Fruit fly (Drosophila melanogaster) Kc167 (cell line): ENCODE results near the gene CG15880.

ENCODE experiments used
- Myc ChIP-seq: fragments of >200 bp; optimal IDR thresholded peaks from 2 replicates; lab custom pipeline; 2017; ENCODE audit warnings: missing external identifiers
- Sin3A ChIP-seq: fragments of >200 bp; optimal IDR thresholded peaks from 2 replicates; lab custom pipeline; 2018; ENCODE audit warnings: missing external identifiers
- h ChIP-seq: fragments of >200 bp; optimal IDR thresholded peaks from 3 replicates; lab custom pipeline; 2018; ENCODE audit warnings: missing external identifiers
- insv ChIP-seq: fragments of >200 bp; optimal IDR thresholded peaks from 3 replicates; lab custom pipeline; 2018; ENCODE audit warnings: missing external identifiers
- psq ChIP-seq: fragments of >200 bp; optimal IDR thresholded peaks from 2 replicates; lab custom pipeline; 2017; ENCODE audit warnings: missing external identifiers
- ttk ChIP-seq: sonication (Bioruptor generic); optimal IDR thresholded peaks from 2 replicates; lab custom pipeline; 2017; ENCODE audit warnings: missing external identifiers

CG15880 gene

DNA sequence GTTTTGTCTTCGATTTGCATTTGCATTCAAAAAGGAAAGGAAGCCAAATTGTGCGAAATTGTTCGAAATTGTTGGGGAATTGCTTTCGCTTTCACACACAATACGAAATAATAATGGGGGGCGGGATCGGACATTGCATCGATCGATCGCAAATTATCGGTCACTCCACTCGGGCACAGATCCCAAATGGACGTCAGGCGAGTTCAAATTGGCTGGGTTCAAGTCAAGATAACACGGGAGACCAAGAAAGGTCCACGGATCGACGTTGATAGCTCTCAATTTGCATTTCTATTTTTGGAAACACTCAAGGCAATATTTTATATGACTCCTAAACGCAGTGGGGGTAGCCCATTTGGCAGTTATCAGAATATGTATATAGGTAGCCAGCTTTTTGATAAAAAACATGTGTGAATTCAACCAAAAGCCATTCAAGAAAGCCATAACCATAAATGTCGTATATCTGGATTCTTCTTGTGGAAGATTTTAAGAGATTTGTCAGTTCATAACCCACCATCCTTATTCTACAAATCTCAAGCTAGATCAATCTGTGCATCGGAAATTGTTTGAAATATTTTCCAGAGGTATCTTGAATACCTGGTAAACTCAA is 31.5 kb upstream of the CG15880 start:
- TF ChIP-seq psq (lab: Kevin White, UChicago) (no peak), ttk (no peak), insv (lab: Kevin White, UChicago) (no peak), Sin3A (no peak), Myc (lab: Kevin White, UChicago) (no peak), h (lab: Kevin White, UChicago) (no peak)

DNA sequence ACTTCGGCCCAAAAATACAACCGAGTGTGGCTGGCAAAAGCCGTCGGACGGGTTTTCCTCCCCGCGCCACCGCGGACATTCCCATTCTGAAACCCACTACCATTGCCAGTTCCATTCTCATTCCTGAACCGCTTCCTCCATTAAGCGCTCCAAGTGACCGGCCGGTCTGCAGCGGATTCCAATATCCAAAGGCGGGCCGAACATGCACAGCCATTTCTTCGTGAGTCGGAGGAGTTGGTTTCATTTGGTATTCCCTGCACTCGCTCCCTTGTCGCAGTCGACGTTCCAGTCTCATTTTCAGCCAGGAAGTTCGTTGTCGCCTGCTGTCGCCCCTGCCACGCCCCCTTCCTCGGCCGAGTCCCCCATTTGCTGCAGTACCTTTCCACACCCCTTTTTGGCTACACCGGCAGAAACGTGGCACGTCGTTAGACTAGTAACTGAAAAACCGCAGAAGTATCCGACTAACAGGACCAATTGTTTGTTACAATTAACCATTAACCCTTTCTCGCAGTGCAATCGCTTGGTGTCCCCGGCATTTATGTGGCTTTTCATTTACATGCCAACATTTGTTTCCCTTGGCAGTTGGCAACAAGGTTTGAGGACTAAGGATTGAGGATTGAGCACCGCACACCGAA is 30.4 kb upstream of the CG15880 start:
- TF ChIP-seq psq (lab: Kevin White, UChicago) (no peak), ttk (no peak), insv (lab: Kevin White, UChicago) (no peak), Sin3A (no peak), Myc (lab: Kevin White, UChicago) (no peak), h (lab: Kevin White, UChicago) (no peak)

DNA sequence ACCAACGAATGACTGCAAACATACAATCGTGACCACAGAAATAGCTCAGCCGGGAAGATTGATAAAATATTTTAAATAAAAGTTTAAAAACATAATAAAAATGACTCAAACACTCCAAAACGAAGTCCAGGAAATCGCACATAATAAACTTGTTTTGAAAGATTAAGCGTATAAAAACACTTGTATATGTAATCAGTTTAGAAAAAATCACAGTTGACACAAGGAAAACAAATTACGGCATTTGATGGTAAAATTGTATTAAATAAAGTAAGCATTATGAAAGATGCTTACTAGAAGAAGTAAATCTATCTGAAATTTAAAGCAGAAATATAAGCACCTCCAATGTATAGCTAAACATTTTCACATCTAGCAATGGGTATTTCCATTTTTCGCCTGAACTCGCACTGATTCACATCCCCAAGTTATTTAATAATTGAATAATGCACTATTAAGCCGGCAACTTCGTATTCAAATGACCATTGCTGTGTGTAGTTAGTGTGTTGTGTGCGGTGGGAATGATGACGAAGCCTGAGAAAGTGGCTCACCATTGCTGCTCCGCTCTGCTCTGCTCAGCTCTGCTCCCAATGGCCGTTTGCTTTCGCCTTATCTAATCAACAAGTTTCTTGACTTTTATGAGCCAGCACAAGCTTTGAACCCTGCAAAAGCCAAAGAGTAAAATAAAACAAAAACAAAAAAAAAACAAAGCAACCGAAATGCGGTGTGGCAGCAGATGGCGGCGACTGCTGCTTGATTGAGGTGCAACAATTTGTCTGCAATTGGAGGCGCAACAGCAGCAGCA is 29.6 kb upstream of the CG15880 start:
- TF ChIP-seq ttk (no peak), insv (lab: Kevin White, UChicago) (no peak), h (lab: Kevin White, UChicago) (no peak), Sin3A (no peak), psq (lab: Kevin White, UChicago) (no peak), Myc (lab: Kevin White, UChicago) (no peak)

DNA sequence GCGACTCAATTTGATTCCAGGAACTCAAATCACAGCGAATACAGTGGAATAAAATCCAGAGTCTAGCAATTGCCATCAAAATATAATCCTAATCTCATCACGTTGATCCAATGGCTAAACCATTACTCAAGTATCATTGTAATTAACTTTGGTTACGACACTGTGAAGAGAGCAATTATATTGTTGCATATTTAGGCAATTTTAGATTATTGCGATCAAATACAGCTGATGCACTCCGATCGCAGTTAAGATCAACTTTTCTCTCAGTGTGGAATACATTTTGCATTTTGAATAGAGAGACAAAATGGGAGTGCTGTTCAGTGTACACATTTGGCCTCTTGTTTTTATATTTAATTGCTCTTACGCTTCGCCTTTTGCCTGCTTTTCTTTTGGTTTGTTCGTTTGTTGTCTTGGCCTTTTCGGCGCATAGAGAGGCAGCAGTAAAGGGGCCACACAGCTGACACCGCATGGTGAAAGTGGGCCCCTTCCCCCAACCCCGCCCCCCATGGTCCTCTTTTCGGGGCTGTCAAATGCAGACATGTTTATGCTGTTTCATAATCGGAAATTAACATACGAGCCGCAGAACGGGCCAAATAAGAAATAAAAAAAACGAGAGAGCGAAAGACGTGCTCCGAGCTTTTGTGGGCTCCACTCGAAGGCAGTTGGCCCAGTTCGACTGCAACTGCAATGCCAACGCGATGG is 28.6 kb upstream of the CG15880 start:
- TF ChIP-seq Myc (lab: Kevin White, UChicago) (no peak), h (lab: Kevin White, UChicago) (no peak), Sin3A (no peak), psq (lab: Kevin White, UChicago) (no peak), ttk (no peak), insv (lab: Kevin White, UChicago) (no peak)

DNA sequence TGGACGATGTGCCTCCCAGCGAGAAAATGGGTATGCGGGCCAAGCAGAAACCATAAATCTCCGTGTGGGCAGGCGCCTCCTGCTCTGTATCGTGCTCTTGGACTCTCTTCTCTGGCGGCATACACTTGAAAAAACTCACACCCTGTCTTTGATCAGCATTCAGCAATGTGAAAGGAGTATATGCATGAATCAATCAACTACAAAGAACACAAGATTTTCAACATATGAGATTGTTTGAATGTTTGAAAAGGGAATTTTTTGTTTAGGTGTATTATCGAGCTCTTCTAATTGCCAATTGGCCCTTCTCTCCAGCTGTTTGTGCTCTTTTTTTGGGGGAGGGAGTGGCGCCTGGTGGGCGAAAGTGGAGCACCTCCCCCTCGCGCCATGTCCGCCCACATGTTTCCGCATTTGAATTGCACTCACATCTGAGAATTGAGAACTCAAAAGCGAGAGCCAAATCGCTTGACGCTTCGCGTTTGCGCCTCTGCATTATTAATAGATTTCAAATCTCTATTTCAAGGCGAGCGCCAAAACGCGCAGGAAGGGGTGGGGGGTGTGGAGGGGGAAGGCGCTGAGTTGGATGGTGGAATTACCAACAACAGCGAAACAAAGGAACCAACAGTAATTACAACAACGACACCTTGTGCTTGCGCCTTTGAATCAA is 27.7 kb upstream of the CG15880 start:
- no peak for TF ChIP-seq Myc (lab: Kevin White, UChicago)
- no peak for TF ChIP-seq ttk
- no peak for TF ChIP-seq insv (lab: Kevin White, UChicago)
- TF ChIP-seq psq (lab: Kevin White, UChicago), result no peak
- TF ChIP-seq h (lab: Kevin White, UChicago), result no peak
- no peak for TF ChIP-seq Sin3A

DNA sequence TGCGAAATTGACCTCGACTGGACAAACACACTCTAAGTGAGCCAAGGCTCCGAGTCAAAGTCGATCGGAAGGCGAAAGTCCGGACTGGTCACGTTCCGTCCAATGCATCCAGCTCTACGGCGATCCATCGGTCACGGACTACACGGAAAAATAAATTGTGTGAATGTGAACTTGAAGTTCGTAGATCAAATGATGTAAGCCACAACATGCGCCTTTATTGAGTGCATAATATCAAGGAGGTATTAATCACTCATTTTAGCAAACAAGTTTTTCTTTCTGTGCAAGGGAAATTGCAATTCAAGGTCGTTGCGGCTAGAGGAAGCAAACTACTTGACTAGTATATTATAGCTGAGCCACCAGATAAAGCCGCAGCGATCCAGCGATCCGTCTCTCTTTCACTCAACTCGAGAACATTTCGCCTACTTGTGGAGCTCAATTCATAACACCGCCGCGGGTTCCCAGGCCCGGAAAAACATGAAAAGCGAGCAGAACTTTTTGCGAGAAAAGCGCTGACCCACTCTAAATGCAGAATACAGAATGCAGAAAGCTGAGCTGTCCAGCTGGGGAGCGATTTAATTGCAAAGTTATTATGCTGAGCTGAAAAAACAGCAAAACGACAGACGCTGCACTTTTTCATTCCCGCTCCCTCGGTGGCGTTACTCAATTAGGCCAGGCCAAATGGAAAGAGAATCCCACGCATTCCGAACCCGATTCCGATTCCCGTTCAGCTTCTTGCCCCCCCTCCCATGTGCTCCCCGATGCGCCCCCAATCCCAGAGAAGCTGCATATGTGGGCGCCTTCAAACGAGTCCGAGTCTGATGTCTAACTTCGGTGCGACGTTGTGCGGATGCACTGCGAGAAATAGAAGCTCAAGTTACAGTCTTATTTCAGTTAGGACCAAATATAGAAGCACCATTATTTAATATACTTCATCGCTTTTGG is 26.4 kb upstream of the CG15880 start:
- TF ChIP-seq psq (lab: Kevin White, UChicago) (no peak), Sin3A (no peak), Myc (lab: Kevin White, UChicago) (no peak), ttk (no peak), insv (lab: Kevin White, UChicago) (no peak), h (lab: Kevin White, UChicago) (no peak)

DNA sequence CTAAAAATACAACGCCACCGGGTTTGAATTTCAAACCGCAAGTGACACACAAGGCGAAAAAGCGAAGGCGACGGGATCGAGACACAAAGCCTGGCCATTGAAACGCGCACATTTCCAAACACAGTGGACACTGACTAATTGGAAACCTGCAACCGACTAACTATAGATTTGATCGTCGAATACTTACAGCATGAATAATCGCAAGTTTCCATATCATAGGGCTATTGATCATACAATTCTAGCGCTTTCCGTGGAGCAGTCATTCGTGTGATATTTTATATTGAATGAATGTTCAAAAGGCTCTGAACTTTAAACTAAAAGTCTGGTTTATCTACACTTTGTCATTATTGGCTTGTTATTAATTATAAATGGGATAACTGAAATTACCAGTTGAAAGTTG is 25.6 kb upstream of the CG15880 start:
- no peak for TF ChIP-seq Sin3A
- no peak for TF ChIP-seq insv (lab: Kevin White, UChicago)
- TF ChIP-seq ttk, result no peak
- TF ChIP-seq h (lab: Kevin White, UChicago), result no peak
- TF ChIP-seq Myc (lab: Kevin White, UChicago), result no peak

DNA sequence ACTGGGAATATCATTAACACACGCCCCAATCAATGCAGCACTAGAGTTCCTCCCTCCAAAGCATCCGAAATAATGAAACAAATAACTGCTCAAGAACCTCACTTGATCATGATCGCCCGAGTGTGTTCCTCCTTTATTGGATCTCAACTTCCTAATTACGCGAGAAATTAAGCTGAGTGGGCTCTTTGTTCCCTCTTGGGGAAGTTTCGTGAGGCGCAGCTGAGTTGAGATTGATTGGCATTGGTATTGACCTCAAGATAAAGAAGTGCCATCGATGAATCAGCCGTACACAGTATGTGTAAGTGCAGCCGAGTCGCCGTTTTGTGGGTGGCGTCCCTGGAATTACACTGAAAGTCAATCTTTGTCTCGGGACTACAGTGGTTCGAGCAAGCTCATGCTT is 25.1 kb upstream of the CG15880 start:
- TF ChIP-seq psq (lab: Kevin White, UChicago) (no peak), Sin3A (no peak), Myc (lab: Kevin White, UChicago) (no peak), ttk (no peak), insv (lab: Kevin White, UChicago) (no peak), h (lab: Kevin White, UChicago) (no peak)

DNA sequence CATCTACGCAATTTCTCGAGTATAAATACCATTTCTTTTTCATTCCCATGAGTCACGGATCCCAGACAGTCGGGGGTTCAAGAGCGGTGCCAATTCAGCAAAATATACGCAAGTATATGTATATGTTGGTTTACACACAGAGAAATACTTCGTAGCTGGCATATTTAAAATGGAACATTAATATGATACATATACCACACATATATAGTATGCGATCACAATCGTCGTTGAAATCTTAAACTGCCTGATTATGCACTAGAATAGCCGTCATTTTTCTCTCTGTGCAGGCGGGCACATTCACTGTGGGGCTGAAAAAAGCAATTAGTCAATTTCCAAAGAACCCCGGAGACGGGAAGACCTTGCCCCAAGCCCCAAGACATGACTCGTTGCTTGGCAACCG is 24.0 kb upstream of the CG15880 start:
- TF ChIP-seq h (lab: Kevin White, UChicago), result no peak
- TF ChIP-seq psq (lab: Kevin White, UChicago), result no peak
- no peak for TF ChIP-seq ttk

DNA sequence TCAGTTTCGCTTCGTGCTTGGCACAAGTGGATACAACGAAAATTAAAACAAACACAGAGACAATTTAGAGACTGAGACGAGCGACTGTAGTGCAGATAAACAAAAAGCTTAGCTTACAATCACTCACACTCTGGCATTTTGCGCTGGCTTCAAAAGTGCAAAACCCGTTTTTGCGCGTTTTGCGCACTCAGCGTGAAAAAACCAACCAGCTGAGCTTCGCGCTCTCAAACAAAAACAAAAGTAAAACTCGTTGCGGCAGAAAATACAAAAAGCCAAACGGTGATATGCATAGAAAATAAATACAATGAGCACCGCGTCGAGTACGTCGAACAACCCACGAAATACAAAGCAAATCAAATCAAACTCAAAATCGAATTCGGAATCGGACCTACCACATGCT is 23.0 kb upstream of the CG15880 start:
- TF ChIP-seq Myc (lab: Kevin White, UChicago) (no peak), h (lab: Kevin White, UChicago) (no peak), psq (lab: Kevin White, UChicago) (no peak), ttk (no peak), Sin3A (no peak), insv (lab: Kevin White, UChicago) (no peak)
